Fruit fly (Drosophila melanogaster) whole organism, prepupa: ENCODE measurements around the gene CG7255.

ENCODE experiments used
- CG3919 ChIP-seq: fragments of 200-800 bp; sonication (Bioruptor generic); optimal IDR thresholded peaks from 3 replicates; lab custom pipeline; 2016; ENCODE audit warnings: missing biosample characterization, missing genetic modification characterization
- CG6854 ChIP-seq: fragments of 200-800 bp; sonication (Bioruptor generic); optimal IDR thresholded peaks from 2 replicates; lab custom pipeline; 2017; ENCODE audit warnings: missing biosample characterization, mild to moderate bottlenecking, missing genetic modification characterization
- net ChIP-seq: fragments of 200-800 bp; sonication (Bioruptor generic); optimal IDR thresholded peaks from 3 replicates; lab custom pipeline; 2016; ENCODE audit warnings: missing biosample characterization, missing genetic modification characterization

- TF ChIP-seq CG6854 (GFP tag; lab: Kevin White, UChicago) (no peak), CG3919 (GFP tag; lab: Kevin White, UChicago) (no peak), net (no peak)
Measured at dm6 chr3L:15257154-15257553, 46.9 kb upstream of the CG7255 start.
